Fruit fly (Drosophila melanogaster): Measurements from ENCODE around the gene ChLD3.

ChLD3 gene

DNA sequence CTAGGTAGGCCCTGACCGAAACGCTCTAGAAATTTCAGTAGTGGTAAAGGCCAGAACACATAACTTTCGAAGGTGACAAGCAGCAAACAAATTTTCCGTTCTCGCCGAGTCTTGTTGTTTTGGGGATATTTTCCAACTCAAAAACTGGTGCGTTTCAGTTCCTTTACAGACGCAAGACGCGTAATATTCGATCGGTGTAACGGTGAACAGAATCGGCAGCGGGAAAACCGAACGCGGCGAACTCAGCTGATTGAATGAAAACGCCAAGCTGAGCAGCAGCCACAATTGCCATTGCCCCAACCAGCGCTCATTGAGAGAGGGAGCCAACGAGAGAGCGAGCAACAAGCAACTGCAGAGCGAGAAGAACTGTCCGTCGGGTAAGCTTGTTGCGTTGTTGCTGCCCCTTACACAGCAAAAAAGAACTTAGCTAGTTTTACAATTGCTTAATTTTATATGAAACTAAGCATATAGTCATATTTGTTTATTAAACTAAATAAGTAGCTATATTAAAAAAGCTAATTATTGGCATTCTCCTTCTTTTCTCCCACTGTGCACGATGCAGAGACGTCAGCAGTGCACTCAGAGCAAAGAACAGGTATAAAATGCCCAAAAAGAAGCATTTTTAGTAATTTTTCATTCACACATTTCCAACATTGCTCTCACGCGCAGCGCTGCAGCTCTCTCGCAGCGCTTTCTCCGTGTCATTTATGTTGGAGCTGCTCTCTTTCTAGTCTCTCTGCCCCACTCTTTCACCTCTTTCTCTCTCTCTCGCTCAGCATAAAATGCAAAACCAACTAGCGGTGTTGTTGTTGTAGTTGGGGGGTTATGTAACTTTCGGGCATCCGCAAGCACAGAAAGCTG, 22.6 kb upstream of the ChLD3 start, which contains the start of the genes Cyt-c-d and CG31808 (continued):
- TF ChIP-seq CG11093 (GFP tag; IDR thresholded peaks at IDR 0.05) = peak; percentile 97
- peak; percentile 85 for TF ChIP-seq kni (GFP tag; optimal IDR thresholded peaks at IDR 0.05)
- TF ChIP-seq usp (GFP tag; optimal IDR thresholded peaks at IDR 0.05) = no peak
- peak; percentile 91 for TF ChIP-seq CG5180 (GFP tag; optimal IDR thresholded peaks at IDR 0.05)
- no peak for TF ChIP-seq Opbp (GFP tag; IDR thresholded peaks at IDR 0.05; ENCODE audit: partially characterized antibody)
- TF ChIP-seq CG14965 (GFP tag; optimal IDR thresholded peaks at IDR 0.05; ENCODE audit: borderline replicate concordance) = peak; percentile 58
- TF ChIP-seq Fer2 (tag; optimal IDR thresholded peaks at IDR 0.05) = peak; percentile 84
- peak; percentile 91 for TF ChIP-seq cwo (GFP tag; optimal IDR thresholded peaks at IDR 0.05)
- TF ChIP-seq pita (GFP tag; optimal IDR thresholded peaks at IDR 0.05) = no peak
- peak; percentile 96 for TF ChIP-seq Bteb2 (GFP tag; optimal IDR thresholded peaks at IDR 0.05)
- TF ChIP-seq CG11695 (GFP tag; IDR thresholded peaks at IDR 0.05) = peak; percentile 97
- TF ChIP-seq Scr (GFP tag; IDR thresholded peaks at IDR 0.05; ENCODE audit: partially characterized antibody) = no peak
- peak; percentile 98 for TF ChIP-seq CG14050 (GFP tag; IDR thresholded peaks at IDR 0.05)
- TF ChIP-seq CG9609 (GFP tag; optimal IDR thresholded peaks at IDR 0.05) = peak; percentile 88
- TF ChIP-seq cad (GFP tag; optimal IDR thresholded peaks at IDR 0.05) = no peak
- peak; percentile 96 for TF ChIP-seq Mrtf (GFP tag; IDR thresholded peaks at IDR 0.05)
- peak; percentile 99 for TF ChIP-seq ttk (GFP tag; IDR thresholded peaks at IDR 0.05)
- TF ChIP-seq CG4328 (GFP tag; optimal IDR thresholded peaks at IDR 0.05) = peak; percentile 91
- peak; percentile 89 for TF ChIP-seq corto (GFP tag; optimal IDR thresholded peaks at IDR 0.05)
- TF ChIP-seq emc (GFP tag; optimal IDR thresholded peaks at IDR 0.05) = peak; percentile 72
- TF ChIP-seq scrt (GFP tag; optimal IDR thresholded peaks at IDR 0.05) = peak; percentile 96
- peak; percentile 95 for TF ChIP-seq CG12104 (GFP tag; optimal IDR thresholded peaks at IDR 0.05)
- peak; percentile 95 for TF ChIP-seq CG14710 (tag; optimal IDR thresholded peaks at IDR 0.05)
- TF ChIP-seq Dek (tag; optimal IDR thresholded peaks at IDR 0.05) = peak; percentile 96
- peak; percentile 96 for TF ChIP-seq CG6254 (GFP tag; optimal IDR thresholded peaks at IDR 0.05)
- TF ChIP-seq nerfin-2 (GFP tag; IDR thresholded peaks at IDR 0.05; ENCODE audit: partially characterized antibody) = no peak
- peak; percentile 35; the same call in 1 of the 4 replicates for TF ChIP-seq Dll (GFP tag; IDR thresholded peaks at IDR 0.05; ENCODE audit: partially characterized antibody)
- peak; percentile 93 for TF ChIP-seq CG10543 (GFP tag; optimal IDR thresholded peaks at IDR 0.05)
- peak in 1 of 2 experiments; percentile 98 for TF ChIP-seq Eip74EF (GFP tag; optimal IDR thresholded peaks at IDR 0.05)
- TF ChIP-seq yki (optimal IDR thresholded peaks at IDR 0.05) = peak; percentile 77
- peak; percentile 98 for TF ChIP-seq wor (GFP tag; IDR thresholded peaks at IDR 0.05)
- TF ChIP-seq fru (optimal IDR thresholded peaks at IDR 0.05) = no peak
- TF ChIP-seq zen2 (GFP tag; IDR thresholded peaks at IDR 0.05; ENCODE audit: partially characterized antibody) = no peak; the same call in 2 of the 3 replicates
- no peak for TF ChIP-seq inv (GFP tag; IDR thresholded peaks at IDR 0.05; ENCODE audit: partially characterized antibody)
- TF ChIP-seq sens (GFP tag) = peak; percentile 100
- peak; percentile 95 for TF ChIP-seq CG5245 (GFP tag; optimal IDR thresholded peaks at IDR 0.05)
- TF ChIP-seq CG16863 (GFP tag; optimal IDR thresholded peaks at IDR 0.05) = peak; percentile 94
- TF ChIP-seq klu (GFP tag; IDR thresholded peaks at IDR 0.05) = peak; percentile 87
- peak; percentile 98 for TF ChIP-seq az2 (GFP tag; optimal IDR thresholded peaks at IDR 0.05)
- TF ChIP-seq CG10654 (GFP tag; optimal IDR thresholded peaks at IDR 0.05) = peak; percentile 94
- TF ChIP-seq Lim3 (GFP tag; IDR thresholded peaks at IDR 0.05) = peak; percentile 87
- TF ChIP-seq ara (GFP tag; IDR thresholded peaks at IDR 0.05) = peak; percentile 98
- peak; percentile 90 for TF ChIP-seq CG8944 (GFP tag; optimal IDR thresholded peaks at IDR 0.05)
- TF ChIP-seq CG1024 (GFP tag; IDR thresholded peaks at IDR 0.05) = peak; percentile 94
- peak; percentile 97 for TF ChIP-seq sisA (GFP tag; IDR thresholded peaks at IDR 0.05)
- no peak for TF ChIP-seq hbn (GFP tag; IDR thresholded peaks at IDR 0.05; ENCODE audit: partially characterized antibody)
- TF ChIP-seq crc (GFP tag; optimal IDR thresholded peaks at IDR 0.05) = peak; percentile 82
- peak; percentile 57 for TF ChIP-seq HmgD (GFP tag; optimal IDR thresholded peaks at IDR 0.05)
- peak; percentile 98 for TF ChIP-seq PHDP (tag; optimal IDR thresholded peaks at IDR 0.05)

Measured in whole organism, embryonic.